Worm (Caenorhabditis elegans) whole organism, L3 larva: Measurements from ENCODE around the gene F54F2.6.

Source experiments
- ZK546.5 ChIP-seq: sonication (generic microtip); optimal IDR thresholded peaks from 2 replicates; lab custom pipeline; 2017; ENCODE audit warnings: missing biosample characterization, missing genetic modification characterization
- ama-1 ChIP-seq: fragments of 150-350 bp; optimal IDR thresholded peaks from 2 replicates; lab custom pipeline; 2018
- ceh-16 ChIP-seq: sonication (generic microtip); optimal IDR thresholded peaks from 2 replicates; lab custom pipeline; 2017; ENCODE audit warnings: missing biosample characterization, missing genetic modification characterization
- ceh-9 ChIP-seq: sonication (generic microtip); optimal IDR thresholded peaks from 2 replicates; lab custom pipeline; 2018; ENCODE audit warnings: missing biosample characterization, missing genetic modification characterization
- egl-27 ChIP-seq: sonication (generic microtip); optimal IDR thresholded peaks from 4 replicates; lab custom pipeline; 2017; ENCODE audit warnings: missing biosample characterization, missing genetic modification reagents, missing genetic modification characterization
- jun-1 ChIP-seq: fragments of 150-350 bp; optimal IDR thresholded peaks from 2 replicates; lab custom pipeline; 2014; ENCODE audit warnings: missing biosample characterization, missing genetic modification reagents, missing genetic modification characterization
- lin-15B ChIP-seq: fragments of 150-350 bp; optimal IDR thresholded peaks from 2 replicates; lab custom pipeline; 2014; ENCODE audit warnings: missing biosample characterization, missing genetic modification characterization
- mdl-1 ChIP-seq: fragments of 150-350 bp; optimal IDR thresholded peaks from 2 replicates; lab custom pipeline; 2014; ENCODE audit warnings: missing biosample characterization, missing genetic modification characterization
- nhr-28 ChIP-seq: fragments of 150-350 bp; optimal IDR thresholded peaks from 2 replicates; lab custom pipeline; 2014; ENCODE audit warnings: missing biosample characterization, missing genetic modification characterization
- nhr-76 ChIP-seq: fragments of 150-350 bp; sonication (generic microtip); optimal IDR thresholded peaks from 5 replicates; lab custom pipeline; 2014; ENCODE audit warnings: missing biosample characterization, missing genetic modification characterization
- nhr-77 ChIP-seq: fragments of 150-350 bp; optimal IDR thresholded peaks from 2 replicates; lab custom pipeline; 2014; ENCODE audit warnings: missing biosample characterization, missing genetic modification characterization
- pqm-1 ChIP-seq: fragments of 150-350 bp; optimal IDR thresholded peaks from 2 replicates; lab custom pipeline; 2017; ENCODE audit warnings: missing biosample characterization, missing genetic modification characterization, inconsistent platforms
- sea-2 ChIP-seq: fragments of 150-350 bp; sonication (generic microtip); optimal IDR thresholded peaks from 4 replicates; lab custom pipeline; 2014; ENCODE audit warnings: missing biosample characterization, missing genetic modification reagents, missing genetic modification characterization
- unc-62 ChIP-seq: fragments of 150-350 bp; sonication (generic microtip); optimal IDR thresholded peaks from 4 replicates; lab custom pipeline; 2014; ENCODE audit warnings: missing biosample characterization, missing genetic modification reagents, missing genetic modification characterization

DNA sequence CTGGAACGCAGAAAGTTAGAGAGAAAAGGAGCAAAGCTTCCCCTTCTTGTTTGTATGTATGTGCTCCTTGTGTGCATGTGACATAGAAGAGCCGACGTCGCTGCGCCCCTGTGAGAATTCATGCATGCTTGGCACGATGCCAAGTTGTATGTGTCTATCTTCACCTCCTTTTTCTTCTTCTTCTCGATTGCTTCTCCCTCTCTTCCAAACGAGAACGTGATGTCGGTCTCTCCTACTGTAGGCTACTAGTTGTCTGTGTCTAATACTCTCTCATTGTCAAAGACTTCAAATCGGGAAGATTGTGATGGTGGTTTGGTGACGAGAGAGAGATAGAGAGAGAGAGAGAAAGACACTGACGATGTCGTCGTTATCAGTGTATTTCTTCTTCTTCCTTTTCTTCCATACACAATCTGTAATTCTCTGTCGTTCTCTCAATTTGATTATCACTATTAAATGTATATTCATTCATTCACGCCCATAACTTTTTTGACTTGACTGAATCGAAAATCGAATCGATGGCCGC is 3.2 kb downstream of the F54F2.6 start:
- no peak for TF ChIP-seq ceh-9 (tag; lab: Kevin White, UChicago)
- no peak for TF ChIP-seq ZK546.5 (tag; lab: Kevin White, UChicago)
- peak; percentile 71 for TF ChIP-seq unc-62
- TF ChIP-seq sea-2 (GFP tag; lab: Kevin White, UChicago), result peak; percentile 14
- TF ChIP-seq nhr-28 (tag; lab: Kevin White, UChicago), result no peak
- TF ChIP-seq pqm-1 (tag; lab: Kevin White, UChicago), result peak; percentile 96
- TF ChIP-seq nhr-77, result peak; percentile 18
- no peak for TF ChIP-seq ama-1 (lab: Kevin White, UChicago)
- TF ChIP-seq lin-15B (tag; lab: Kevin White, UChicago), result peak; percentile 49
- TF ChIP-seq nhr-76 (tag; lab: Kevin White, UChicago), result peak; percentile 36
- TF ChIP-seq ceh-16, result no peak
- TF ChIP-seq mdl-1 (tag; lab: Kevin White, UChicago), result peak; percentile 90
- TF ChIP-seq jun-1 (tag; lab: Kevin White, UChicago), result peak; percentile 94
- peak; percentile 27 for TF ChIP-seq egl-27
